Fruit fly (Drosophila melanogaster): ENCODE data around the gene ppl.

Gene ppl

DNA sequence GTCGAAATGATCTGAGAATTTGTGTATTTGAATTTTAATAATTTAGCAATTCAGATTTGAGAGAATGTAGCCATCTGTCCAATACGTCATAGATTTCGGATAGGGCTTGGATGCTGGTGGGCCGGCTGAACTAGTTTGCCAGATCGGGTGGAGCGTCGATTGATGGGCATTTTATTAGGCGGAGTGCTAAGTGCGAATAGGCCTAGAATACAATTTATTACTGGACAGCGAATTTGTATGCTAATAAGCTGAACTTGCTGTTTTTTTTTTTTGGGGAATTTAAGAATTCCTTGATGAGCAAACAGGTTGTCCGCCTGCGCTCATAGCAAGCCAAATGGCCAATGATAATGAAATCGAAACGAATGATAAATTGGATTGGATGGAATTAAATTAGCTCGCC lies 17.9 kb upstream of the ppl start:
- TF ChIP-seq Dfd (GFP tag; optimal IDR thresholded peaks at IDR 0.05) (no peak), dl (GFP tag; optimal IDR thresholded peaks at IDR 0.05; ENCODE audit: insufficient read depth in 1 of 2, partially characterized antibody in 2 of 2) (no peak), usp (GFP tag; optimal IDR thresholded peaks at IDR 0.05) (no peak), dsf (GFP tag; optimal IDR thresholded peaks at IDR 0.05; ENCODE audit: borderline replicate concordance) (no peak), Abd-B (GFP tag; optimal IDR thresholded peaks at IDR 0.05) (no peak), Hnf4 (GFP tag; optimal IDR thresholded peaks at IDR 0.05) (no peak), br (GFP tag; optimal IDR thresholded peaks at IDR 0.05) (no peak)

DNA sequence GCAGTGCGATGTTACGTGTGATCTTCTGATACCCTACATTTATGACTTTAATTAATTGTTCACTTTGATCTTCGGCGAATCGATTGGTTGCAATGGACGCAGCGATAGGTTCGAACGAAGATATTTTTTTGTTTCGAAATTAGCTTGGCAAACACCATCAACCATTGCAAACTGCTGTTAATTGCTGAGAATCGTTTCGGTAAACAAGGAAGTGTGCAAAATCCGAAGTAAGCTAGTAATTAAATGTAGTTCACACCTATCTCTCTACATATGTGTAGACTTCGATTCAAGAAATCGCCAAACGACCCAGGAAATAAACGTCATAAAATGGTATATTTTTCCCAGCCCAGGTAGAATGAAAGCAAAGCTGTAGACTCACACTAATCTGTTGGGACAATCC lies 17.1 kb upstream of the ppl start, which contains the start of gene CG43702:
Gene CG43702 (plus strand): TSS at position 301 of the 400 bp plus-strand sequence.
- no peak for TF ChIP-seq CG9705 (GFP tag; optimal IDR thresholded peaks at IDR 0.05)
- TF ChIP-seq Myc (optimal IDR thresholded peaks at IDR 0.05): no peak
- TF ChIP-seq sv (GFP tag; optimal IDR thresholded peaks at IDR 0.05): no peak
- no peak for TF ChIP-seq Mio (GFP tag; optimal IDR thresholded peaks at IDR 0.05)
- TF ChIP-seq sage (GFP tag; optimal IDR thresholded peaks at IDR 0.05): no peak
- no peak for TF ChIP-seq br (GFP tag; optimal IDR thresholded peaks at IDR 0.05)
- no peak for TF ChIP-seq Rel (GFP tag; optimal IDR thresholded peaks at IDR 0.05)
- no peak for TF ChIP-seq Rel (tag; optimal IDR thresholded peaks at IDR 0.05)
- no peak for TF ChIP-seq lola (GFP tag; optimal IDR thresholded peaks at IDR 0.05)
- no peak for TF ChIP-seq Dfd (GFP tag; optimal IDR thresholded peaks at IDR 0.05)
- no peak for TF ChIP-seq N (GFP tag; optimal IDR thresholded peaks at IDR 0.05)
- TF ChIP-seq HLH106 (tag; optimal IDR thresholded peaks at IDR 0.05): no peak
- no peak for TF ChIP-seq Jra (GFP tag; optimal IDR thresholded peaks at IDR 0.05)
- no peak for TF ChIP-seq ey (GFP tag; optimal IDR thresholded peaks at IDR 0.05)

DNA sequence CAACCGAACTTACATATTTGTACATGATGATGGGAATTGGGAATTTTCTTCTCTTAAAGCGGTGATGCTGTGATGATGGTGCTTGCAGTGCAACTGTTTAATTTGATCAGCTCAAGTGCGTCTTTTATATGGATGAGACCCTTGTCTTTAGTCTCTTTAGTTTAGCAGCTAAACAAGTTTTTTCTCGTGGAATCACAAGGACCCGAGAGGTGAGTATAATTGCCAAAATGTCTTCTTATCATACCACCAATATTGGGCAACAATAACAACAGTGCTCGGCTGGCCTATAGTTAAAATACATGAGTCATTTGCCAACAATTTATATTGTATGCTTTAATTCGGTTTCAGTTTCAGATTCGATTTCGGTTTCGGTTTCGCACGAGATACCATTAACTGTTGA lies 16.4 kb upstream of the ppl start, which contains the start of gene Edg78E:
Gene Edg78E (minus strand): TSS at position 101 of the 400 bp plus-strand sequence.
- TF ChIP-seq br (GFP tag; optimal IDR thresholded peaks at IDR 0.05) (no peak), fru (GFP tag; optimal IDR thresholded peaks at IDR 0.05) (no peak), h (GFP tag; optimal IDR thresholded peaks at IDR 0.05) (no peak), dsf (GFP tag; optimal IDR thresholded peaks at IDR 0.05; ENCODE audit: borderline replicate concordance) (no peak), Rel (GFP tag; optimal IDR thresholded peaks at IDR 0.05) (no peak), Rel (tag; optimal IDR thresholded peaks at IDR 0.05) (no peak), pan (optimal IDR thresholded peaks at IDR 0.05) (no peak), Jra (GFP tag; optimal IDR thresholded peaks at IDR 0.05) (no peak)

DNA sequence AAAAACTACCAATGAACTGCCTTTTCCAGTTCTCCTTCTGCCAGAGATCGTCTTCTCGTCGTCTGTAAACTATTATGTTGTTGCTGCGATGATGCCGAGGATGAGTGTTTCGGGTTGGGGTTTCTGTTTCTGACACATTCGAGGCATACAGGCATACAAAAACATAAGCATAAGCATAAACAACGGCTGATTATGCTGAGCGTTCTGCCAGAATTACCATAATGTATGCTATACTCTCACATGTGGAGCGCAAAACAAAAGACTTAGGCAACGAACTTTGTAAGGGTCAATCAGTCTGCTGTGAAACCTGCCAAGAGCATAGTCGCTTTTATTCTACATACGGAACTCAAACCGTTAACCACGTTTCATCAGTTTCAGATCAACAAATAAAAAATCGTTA lies 12.9 kb upstream of the ppl start, which contains the start of gene Cpr78Cb:
Gene Cpr78Cb (plus strand): TSS at position 291 of the 400 bp plus-strand sequence.
- TF ChIP-seq woc (GFP tag; optimal IDR thresholded peaks at IDR 0.05) (no peak), sage (GFP tag; optimal IDR thresholded peaks at IDR 0.05) (no peak), foxo (GFP tag; optimal IDR thresholded peaks at IDR 0.05) (no peak), Rel (GFP tag; optimal IDR thresholded peaks at IDR 0.05) (no peak), Rel (tag; optimal IDR thresholded peaks at IDR 0.05) (no peak), rgr (GFP tag; optimal IDR thresholded peaks at IDR 0.05) (no peak), Hr78 (GFP tag; optimal IDR thresholded peaks at IDR 0.05) (no peak), fru (GFP tag; optimal IDR thresholded peaks at IDR 0.05) (no peak), Vsx2 (GFP tag; optimal IDR thresholded peaks at IDR 0.05; ENCODE audit: partially characterized antibody) (no peak), jim (GFP tag; optimal IDR thresholded peaks at IDR 0.05) (no peak)

DNA sequence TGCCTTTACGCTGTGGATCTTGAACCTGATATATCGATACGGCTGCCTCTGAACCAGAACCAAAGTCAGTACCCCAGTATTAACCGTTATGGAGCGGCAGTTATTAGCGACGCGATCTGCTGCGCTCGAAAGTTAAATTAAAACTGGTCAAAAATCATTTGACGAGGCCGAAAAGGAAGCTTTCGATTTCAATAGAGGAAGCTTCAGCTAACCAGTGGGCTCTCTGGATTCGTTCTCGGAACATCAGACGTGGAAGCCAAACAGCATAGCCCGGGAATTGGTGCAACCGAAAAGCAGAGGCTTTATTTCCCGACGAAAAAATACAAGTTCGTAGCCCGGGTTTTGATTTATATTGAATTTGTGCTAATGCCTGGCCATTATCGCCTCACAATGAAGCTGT lies 11.4 kb upstream of the ppl start, which contains the start of gene Cpr78Ca:
Gene Cpr78Ca (minus strand): TSS at position 101 of the 400 bp plus-strand sequence.
- no peak for TF ChIP-seq dsf (GFP tag; optimal IDR thresholded peaks at IDR 0.05; ENCODE audit: borderline replicate concordance)
- no peak for TF ChIP-seq Myc (optimal IDR thresholded peaks at IDR 0.05)

DNA sequence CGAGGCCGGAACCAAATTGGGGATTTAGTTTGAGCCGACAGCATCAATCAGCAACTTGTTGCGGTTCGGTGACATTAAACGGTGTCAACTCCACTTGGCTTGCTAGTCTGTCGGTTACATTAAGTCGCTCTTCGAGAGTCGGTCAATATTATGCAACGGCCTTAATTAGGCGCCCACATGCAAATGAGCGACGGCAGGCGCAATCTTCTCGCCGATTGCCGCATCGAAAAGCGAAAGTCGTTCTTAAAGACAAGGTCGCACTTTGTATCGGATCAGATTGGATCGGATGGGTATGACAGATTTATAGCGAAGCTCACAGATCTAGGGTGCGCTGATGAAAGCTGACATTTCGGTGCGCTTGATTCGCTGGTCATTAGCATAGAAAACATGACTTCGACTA lies 9.7 kb upstream of the ppl start:
- TF ChIP-seq jim (GFP tag; optimal IDR thresholded peaks at IDR 0.05): no peak
- no peak for TF ChIP-seq fru (GFP tag; optimal IDR thresholded peaks at IDR 0.05)
- TF ChIP-seq CG9705 (GFP tag; optimal IDR thresholded peaks at IDR 0.05): no peak
- no peak for TF ChIP-seq dmrt93B (GFP tag; optimal IDR thresholded peaks at IDR 0.05)
- TF ChIP-seq Dfd (GFP tag; optimal IDR thresholded peaks at IDR 0.05): no peak
- no peak for TF ChIP-seq dl (GFP tag; optimal IDR thresholded peaks at IDR 0.05; ENCODE audit: insufficient read depth in 1 of 2, partially characterized antibody in 2 of 2)
- TF ChIP-seq sv (GFP tag; optimal IDR thresholded peaks at IDR 0.05): no peak
- TF ChIP-seq foxo (GFP tag; optimal IDR thresholded peaks at IDR 0.05): no peak
- no peak for TF ChIP-seq pan (optimal IDR thresholded peaks at IDR 0.05)
- no peak for TF ChIP-seq sage (GFP tag; optimal IDR thresholded peaks at IDR 0.05)
- no peak for TF ChIP-seq Rel (GFP tag; optimal IDR thresholded peaks at IDR 0.05)
- no peak for TF ChIP-seq Rel (tag; optimal IDR thresholded peaks at IDR 0.05)
- no peak for TF ChIP-seq tai (GFP tag; optimal IDR thresholded peaks at IDR 0.05)
- no peak for TF ChIP-seq Hnf4 (GFP tag; optimal IDR thresholded peaks at IDR 0.05)
- TF ChIP-seq OdsH (GFP tag; optimal IDR thresholded peaks at IDR 0.05): no peak
- TF ChIP-seq GATAd (GFP tag; optimal IDR thresholded peaks at IDR 0.05): no peak
- no peak for TF ChIP-seq rgr (GFP tag; optimal IDR thresholded peaks at IDR 0.05)
- no peak for TF ChIP-seq usp (GFP tag; optimal IDR thresholded peaks at IDR 0.05)
- no peak for TF ChIP-seq Abd-B (GFP tag; optimal IDR thresholded peaks at IDR 0.05)
- no peak for TF ChIP-seq Vsx2 (GFP tag; optimal IDR thresholded peaks at IDR 0.05; ENCODE audit: partially characterized antibody)

All from whole organism, wandering third instar larva.